Worm (Caenorhabditis elegans) whole organism, late embryonic: ENCODE data around the gene lnp-1.

Source experiments
- C08G9.2 ChIP-seq: sonication (generic microtip); optimal IDR thresholded peaks from 2 replicates; lab custom pipeline; 2016; ENCODE audit warnings: mild to moderate bottlenecking, missing genetic modification characterization, moderate library complexity, missing compliant biosample characterization
- C38D4.7 ChIP-seq: fragments of 200-800 bp; sonication (Bioruptor generic); optimal IDR thresholded peaks from 2 replicates; lab custom pipeline; 2018; ENCODE audit warnings: mild to moderate bottlenecking, missing genetic modification characterization, moderate library complexity, missing compliant biosample characterization
- K02D7.2 ChIP-seq: sonication (generic microtip); optimal IDR thresholded peaks from 2 replicates; lab custom pipeline; 2017; ENCODE audit warnings: mild to moderate bottlenecking, missing genetic modification characterization, missing compliant biosample characterization
- Y22D7AL.16 ChIP-seq: sonication (generic microtip); optimal IDR thresholded peaks from 2 replicates; lab custom pipeline; 2016; ENCODE audit warnings: missing genetic modification characterization, missing compliant biosample characterization
- ceh-14 ChIP-seq: sonication (generic microtip); optimal IDR thresholded peaks from 2 replicates; lab custom pipeline; 2016; ENCODE audit warnings: missing genotype, missing genetic modification characterization, missing compliant biosample characterization
- ceh-18 ChIP-seq: sonication (generic microtip); optimal IDR thresholded peaks from 2 replicates; lab custom pipeline; 2016; ENCODE audit warnings: missing genetic modification characterization, missing compliant biosample characterization
- ceh-19 ChIP-seq: fragments of 200-800 bp; sonication (Bioruptor generic); optimal IDR thresholded peaks from 2 replicates; lab custom pipeline; 2018; ENCODE audit warnings: mild to moderate bottlenecking, missing genetic modification characterization, missing compliant biosample characterization
- ceh-2 ChIP-seq: sonication (generic microtip); optimal IDR thresholded peaks from 2 replicates; lab custom pipeline; 2016; ENCODE audit warnings: missing genotype, missing genetic modification characterization, missing compliant biosample characterization
- ceh-22 ChIP-seq: sonication (generic microtip); optimal IDR thresholded peaks from 2 replicates; lab custom pipeline; 2017; ENCODE audit warnings: missing biosample characterization, missing genetic modification characterization
- ceh-24 ChIP-seq: sonication (generic microtip); optimal IDR thresholded peaks from 2 replicates; lab custom pipeline; 2016; ENCODE audit warnings: mild to moderate bottlenecking, missing genetic modification characterization, missing compliant biosample characterization
- ceh-31 ChIP-seq: sonication (generic microtip); optimal IDR thresholded peaks from 2 replicates; lab custom pipeline; 2016; ENCODE audit warnings: missing genetic modification characterization, missing compliant biosample characterization
- ceh-34 ChIP-seq: sonication (generic microtip); optimal IDR thresholded peaks from 2 replicates; lab custom pipeline; 2016; ENCODE audit warnings: mild to moderate bottlenecking, missing genetic modification characterization, missing compliant biosample characterization
- ceh-48 ChIP-seq: sonication (generic microtip); optimal IDR thresholded peaks from 2 replicates; lab custom pipeline; 2016; ENCODE audit warnings: missing genetic modification characterization, inconsistent platforms, missing compliant biosample characterization
- che-1 ChIP-seq: sonication (generic microtip); optimal IDR thresholded peaks from 2 replicates; lab custom pipeline; 2016; ENCODE audit warnings: mild to moderate bottlenecking, missing genetic modification characterization, missing compliant biosample characterization
- dve-1 ChIP-seq: sonication (generic microtip); optimal IDR thresholded peaks from 2 replicates; lab custom pipeline; 2017; ENCODE audit warnings: antibody characterized with exemption, mild to moderate bottlenecking, missing genetic modification characterization, missing compliant biosample characterization
- eyg-1 ChIP-seq: sonication (generic microtip); optimal IDR thresholded peaks from 2 replicates; lab custom pipeline; 2016; ENCODE audit warnings: missing genotype, missing genetic modification characterization, missing compliant biosample characterization
- fax-1 ChIP-seq: sonication (generic microtip); optimal IDR thresholded peaks from 2 replicates; lab custom pipeline; 2016; ENCODE audit warnings: missing genotype, missing genetic modification characterization, missing compliant biosample characterization
- fkh-10 ChIP-seq: fragments of 150-350 bp; optimal IDR thresholded peaks from 2 replicates; lab custom pipeline; 2014; ENCODE audit warnings: missing biosample characterization, missing genetic modification reagents, missing genetic modification characterization
- fkh-6 ChIP-seq: sonication (generic microtip); optimal IDR thresholded peaks from 2 replicates; lab custom pipeline; 2016; ENCODE audit warnings: missing genetic modification characterization, missing compliant biosample characterization
- hlh-13 ChIP-seq: fragments of 200-800 bp; sonication (Bioruptor generic); optimal IDR thresholded peaks from 2 replicates; lab custom pipeline; 2018; ENCODE audit warnings: mild to moderate bottlenecking, missing genetic modification characterization, missing compliant biosample characterization
- hlh-30 ChIP-seq: sonication (generic microtip); optimal IDR thresholded peaks from 2 replicates; lab custom pipeline; 2017; ENCODE audit warnings: antibody characterized with exemption, missing genetic modification characterization, missing compliant biosample characterization; ENCODE audit not compliant: insufficient read depth
- lim-6 ChIP-seq: sonication (generic microtip); optimal IDR thresholded peaks from 2 replicates; lab custom pipeline; 2016; ENCODE audit warnings: missing genetic modification characterization, missing compliant biosample characterization
- mec-3 ChIP-seq: sonication (generic microtip); optimal IDR thresholded peaks from 2 replicates; lab custom pipeline; 2016; ENCODE audit warnings: borderline replicate concordance, missing genetic modification characterization, missing compliant biosample characterization
- nfya-1 ChIP-seq: sonication (generic microtip); optimal IDR thresholded peaks from 2 replicates; lab custom pipeline; 2017; ENCODE audit warnings: missing genetic modification characterization, mild to moderate bottlenecking, missing compliant biosample characterization, antibody characterized with exemption, moderate library complexity
- nhr-11 ChIP-seq: fragments of 150-350 bp; optimal IDR thresholded peaks from 2 replicates; lab custom pipeline; 2014; ENCODE audit warnings: missing biosample characterization, missing genetic modification characterization
- pag-3 ChIP-seq: sonication (generic microtip); optimal IDR thresholded peaks from 2 replicates; lab custom pipeline; 2016; ENCODE audit warnings: missing compliant biosample characterization, missing genetic modification characterization, borderline replicate concordance
- pax-1 ChIP-seq: fragments of 150-350 bp; optimal IDR thresholded peaks from 2 replicates; lab custom pipeline; 2014; ENCODE audit warnings: missing biosample characterization, missing genetic modification characterization
- pha-4 ChIP-seq: fragments of 150-350 bp; optimal IDR thresholded peaks from 2 replicates; lab custom pipeline; 2018; ENCODE audit warnings: missing biosample characterization, missing genetic modification reagents, missing genetic modification characterization
- pqm-1 ChIP-seq: sonication (generic microtip); optimal IDR thresholded peaks from 2 replicates; lab custom pipeline; 2016; ENCODE audit warnings: missing genetic modification characterization, missing compliant biosample characterization
- pros-1 ChIP-seq: fragments of 150-350 bp; optimal IDR thresholded peaks from 2 replicates; lab custom pipeline; 2014; ENCODE audit warnings: missing biosample characterization, missing genetic modification reagents, missing genetic modification characterization
- sdc-2 ChIP-seq: sonication (generic microtip); optimal IDR thresholded peaks from 2 replicates; lab custom pipeline; 2016; ENCODE audit warnings: missing genotype, missing genetic modification characterization, missing compliant biosample characterization
- sox-2 ChIP-seq: fragments of 200-800 bp; sonication (Bioruptor generic); IDR thresholded peaks from 2 replicates; pipeline ENCODE4 v1.3.6; 2022; ENCODE audit warnings: missing genetic modification reagents, missing genetic modification characterization, missing compliant biosample characterization
- sox-4 ChIP-seq: sonication (generic microtip); optimal IDR thresholded peaks from 2 replicates; lab custom pipeline; 2017; ENCODE audit warnings: mild to moderate bottlenecking, missing genetic modification characterization, inconsistent platforms, missing compliant biosample characterization
- tbx-2 ChIP-seq: sonication (generic microtip); optimal IDR thresholded peaks from 2 replicates; lab custom pipeline; 2016; ENCODE audit warnings: missing genetic modification characterization, missing compliant biosample characterization
- unc-42 ChIP-seq: sonication (generic microtip); optimal IDR thresholded peaks from 2 replicates; lab custom pipeline; 2016; ENCODE audit warnings: missing genotype, missing genetic modification characterization, missing compliant biosample characterization
- unc-86 ChIP-seq: sonication (generic microtip); optimal IDR thresholded peaks from 2 replicates; lab custom pipeline; 2016; ENCODE audit warnings: missing genetic modification characterization, missing compliant biosample characterization

The lnp-1 gene

ce11 chrX:4619582-4619981 is 31.0 kb downstream of the lnp-1 start, which contains the start of gene pqn-65:
pqn-65 (minus strand) TSS chrX:4619635.
- no peak for TF ChIP-seq lim-6 (tag; lab: Kevin White, UChicago)
- no peak for TF ChIP-seq ceh-18 (tag; lab: Kevin White, UChicago)
- no peak for TF ChIP-seq mec-3 (tag; lab: Kevin White, UChicago)
- no peak for TF ChIP-seq ceh-22 (tag; lab: Kevin White, UChicago)
- TF ChIP-seq dve-1, result no peak
- TF ChIP-seq, all 69 proteins: peak for 0

- TF ChIP-seq che-1 (tag; lab: Kevin White, UChicago) (peak; percentile 7), mec-3 (tag; lab: Kevin White, UChicago) (no peak), sdc-2 (tag; lab: Kevin White, UChicago) (no peak), sox-2 (no peak), pros-1 (tag; lab: Kevin White, UChicago) (no peak), fkh-6 (tag; lab: Kevin White, UChicago) (no peak), Y22D7AL.16 (no peak), ceh-24 (no peak), ceh-14 (tag; lab: Kevin White, UChicago) (peak; percentile 83), fax-1 (tag; lab: Kevin White, UChicago) (no peak), pha-4 (no peak), ceh-34 (tag; lab: Kevin White, UChicago) (peak; percentile 27), ceh-19 (peak; percentile 23), ceh-48 (tag; lab: Kevin White, UChicago) (no peak), ceh-31 (tag; lab: Kevin White, UChicago) (peak; percentile 52), C08G9.2 (no peak), pax-1 (tag; lab: Kevin White, UChicago) (no peak), C38D4.7 (GFP tag; lab: Kevin White, UChicago) (no peak), sox-4 (tag; lab: Kevin White, UChicago) (no peak), unc-42 (tag; lab: Kevin White, UChicago) (peak; percentile 83), unc-86 (tag; lab: Kevin White, UChicago) (no peak)
- TF ChIP-seq, all 69 proteins: peak for 6
Measured at ce11 chrX:4620019-4620418, 31.5 kb downstream of the lnp-1 start.

- TF ChIP-seq K02D7.2 (tag; lab: Kevin White, UChicago) (no peak), fkh-10 (GFP tag; lab: Kevin White, UChicago) (no peak), ceh-48 (tag; lab: Kevin White, UChicago) (no peak), pag-3 (tag; lab: Kevin White, UChicago) (no peak), pros-1 (tag; lab: Kevin White, UChicago) (no peak), sdc-2 (tag; lab: Kevin White, UChicago) (no peak), hlh-13 (GFP tag; lab: Kevin White, UChicago) (no peak), tbx-2 (tag; lab: Kevin White, UChicago) (no peak), eyg-1 (tag; lab: Kevin White, UChicago) (no peak), nfya-1 (tag; lab: Kevin White, UChicago) (no peak), ceh-2 (tag; lab: Kevin White, UChicago) (no peak), hlh-30 (no peak), pqm-1 (no peak), pax-1 (tag; lab: Kevin White, UChicago) (no peak)
Measured at ce11 chrX:4622024-4622423, 33.5 kb downstream of the lnp-1 start, which contains the start of gene C46C11.3. C46C11.3 (plus strand) TSS chrX:4622324.

- TF ChIP-seq nhr-11 (tag; lab: Kevin White, UChicago) (no peak), ceh-18 (tag; lab: Kevin White, UChicago) (no peak), unc-42 (tag; lab: Kevin White, UChicago) (peak; percentile 82), ceh-31 (tag; lab: Kevin White, UChicago) (peak; percentile 7)
Measured at ce11 chrX:4623707-4624106, 35.1 kb downstream of the lnp-1 start.
